Fruit fly (Drosophila melanogaster): ENCODE measurements around the gene Ugt36D1.

Gene Ugt36D1

dm6 chr2L:18830587-18831528 lies 7.5 kb downstream of the Ugt36D1 start, which contains the start of the genes CG17597 and ScpX:
CG17597 (minus strand) TSS chr2L:18831153.
ScpX (plus strand) TSS chr2L:18831229.
- TF ChIP-seq CG17801 (GFP tag; optimal IDR thresholded peaks at IDR 0.05; ENCODE audit: partially characterized antibody): peak; percentile 34

dm6 chr2L:18834525-18834924 lies 11.2 kb downstream of the Ugt36D1 start:
- no peak for TF ChIP-seq CG17801 (GFP tag; optimal IDR thresholded peaks at IDR 0.05; ENCODE audit: partially characterized antibody)

- TF ChIP-seq CG17801 (GFP tag; optimal IDR thresholded peaks at IDR 0.05; ENCODE audit: partially characterized antibody): peak; percentile 58
These were observed 16.0 kb downstream of the Ugt36D1 start, which contains the start of gene CG10600 for dm6 chr2L:18839143-18839872. CG10600 (minus strand) TSS chr2L:18839679.

- no peak for TF ChIP-seq CG17801 (GFP tag; optimal IDR thresholded peaks at IDR 0.05; ENCODE audit: partially characterized antibody)
These were observed 17.9 kb downstream of the Ugt36D1 start, which contains the start of gene CG31752 for dm6 chr2L:18841210-18841609. CG31752 (minus strand) TSS chr2L:18841310.

- no peak for TF ChIP-seq CG17801 (GFP tag; optimal IDR thresholded peaks at IDR 0.05; ENCODE audit: partially characterized antibody)
These were observed 20.2 kb downstream of the Ugt36D1 start for dm6 chr2L:18843560-18843959.

dm6 chr2L:18844479-18844878 lies 21.1 kb downstream of the Ugt36D1 start, which contains the start of gene CG33120:
CG33120 (minus strand) TSS chr2L:18844579.
- TF ChIP-seq CG17801 (GFP tag; optimal IDR thresholded peaks at IDR 0.05; ENCODE audit: partially characterized antibody): no peak

dm6 chr2L:18844917-18845509 lies 21.7 kb downstream of the Ugt36D1 start, which contains the start of gene CG17321:
CG17321 (plus strand) TSS chr2L:18845184.
- no peak for TF ChIP-seq CG17801 (GFP tag; optimal IDR thresholded peaks at IDR 0.05; ENCODE audit: partially characterized antibody)

- no peak for TF ChIP-seq CG17801 (GFP tag; optimal IDR thresholded peaks at IDR 0.05; ENCODE audit: partially characterized antibody)
These were observed 22.8 kb downstream of the Ugt36D1 start for dm6 chr2L:18846175-18846574.

dm6 chr2L:18846843-18847242 lies 23.5 kb downstream of the Ugt36D1 start:
- TF ChIP-seq CG17801 (GFP tag; optimal IDR thresholded peaks at IDR 0.05; ENCODE audit: partially characterized antibody): no peak

dm6 chr2L:18852249-18852648 lies 28.9 kb downstream of the Ugt36D1 start:
- TF ChIP-seq CG17801 (GFP tag; optimal IDR thresholded peaks at IDR 0.05; ENCODE audit: partially characterized antibody): no peak

dm6 chr2L:18857635-18858059 lies 34.3 kb downstream of the Ugt36D1 start:
- TF ChIP-seq CG17801 (GFP tag; optimal IDR thresholded peaks at IDR 0.05; ENCODE audit: partially characterized antibody): peak; percentile 96

dm6 chr2L:18858661-18859532 lies 35.5 kb downstream of the Ugt36D1 start, which contains the start of the genes CG10602 and mRpL13:
CG10602 (minus strand) TSS chr2L:18859248.
mRpL13 (minus strand) TSS chr2L:18859248.
- TF ChIP-seq CG17801 (GFP tag; optimal IDR thresholded peaks at IDR 0.05; ENCODE audit: partially characterized antibody): no peak

- no peak for TF ChIP-seq CG17801 (GFP tag; optimal IDR thresholded peaks at IDR 0.05; ENCODE audit: partially characterized antibody)
These were observed 37.6 kb downstream of the Ugt36D1 start for dm6 chr2L:18860920-18861319.

dm6 chr2L:18864093-18864492 lies 40.7 kb downstream of the Ugt36D1 start:
- TF ChIP-seq CG17801 (GFP tag; optimal IDR thresholded peaks at IDR 0.05; ENCODE audit: partially characterized antibody): no peak

Measured in ovary, adult (tissue).